Fruit fly (Drosophila melanogaster) whole organism, wandering third instar larva: ENCODE data around the gene Gyc89Db.

Experiments used
- Abd-B ChIP-seq: fragments of >200 bp; optimal IDR thresholded peaks from 2 replicates; lab custom pipeline; 2017; ENCODE audit warnings: missing biosample characterization, missing genetic modification characterization
- CG32264 ChIP-seq: fragments of 200-800 bp; sonication (Bioruptor generic); optimal IDR thresholded peaks from 2 replicates; lab custom pipeline; 2016; ENCODE audit warnings: missing biosample characterization, missing genetic modification characterization
- CG9705 ChIP-seq: fragments of 200-800 bp; sonication (Bioruptor generic); optimal IDR thresholded peaks from 2 replicates; lab custom pipeline; 2018; ENCODE audit warnings: missing biosample characterization, mild to moderate bottlenecking, missing genetic modification characterization
- CrebA ChIP-seq: fragments of 200-800 bp; sonication (Bioruptor generic); optimal IDR thresholded peaks from 2 replicates; lab custom pipeline; 2016; ENCODE audit warnings: missing biosample characterization, mild to moderate bottlenecking, missing genetic modification characterization, borderline replicate concordance
- Dfd ChIP-seq: fragments of >200 bp; optimal IDR thresholded peaks from 2 replicates; lab custom pipeline; 2017; ENCODE audit warnings: missing biosample characterization, missing genetic modification characterization
- Dif ChIP-seq: fragments of 200-275, 200-300 bp; sonication (Bioruptor generic); optimal IDR thresholded peaks from 2 replicates; lab custom pipeline; 2018; ENCODE audit warnings: missing biosample characterization, missing genetic modification characterization; ENCODE audit not compliant: partially characterized antibody
- HLH106 ChIP-seq: fragments of 200-800 bp; optimal IDR thresholded peaks from 3 replicates; lab custom pipeline; 2019; ENCODE audit warnings: missing biosample characterization, mild to moderate bottlenecking, missing genetic modification characterization, moderate library complexity
- Hnf4 ChIP-seq: fragments of 200-800 bp; sonication (Bioruptor generic); optimal IDR thresholded peaks from 2 replicates; lab custom pipeline; 2016; ENCODE audit warnings: missing biosample characterization, mild to moderate bottlenecking, missing genetic modification characterization
- Hr78 ChIP-seq: fragments of >200 bp; optimal IDR thresholded peaks from 2 replicates; lab custom pipeline; 2017; ENCODE audit warnings: missing biosample characterization, missing genetic modification characterization
- Hr83 ChIP-seq: fragments of 200-300 bp; sonication (Bioruptor generic); optimal IDR thresholded peaks from 2 replicates; lab custom pipeline; 2016; ENCODE audit warnings: missing biosample characterization, mild to moderate bottlenecking, missing genetic modification characterization, moderate library complexity; ENCODE audit not compliant: poor library complexity, severe bottlenecking
- Jra ChIP-seq: sonication (Bioruptor generic); optimal IDR thresholded peaks from 2 replicates; lab custom pipeline; 2016; ENCODE audit warnings: missing biosample characterization, missing genetic modification characterization
- Mio ChIP-seq: sonication (Bioruptor generic); optimal IDR thresholded peaks from 2 replicates; lab custom pipeline; 2016; ENCODE audit warnings: missing biosample characterization, missing genetic modification characterization
- Myc ChIP-seq: fragments of >200 bp; optimal IDR thresholded peaks from 2 replicates; lab custom pipeline; 2017
- N ChIP-seq: fragments of >200 bp; optimal IDR thresholded peaks from 2 replicates; lab custom pipeline; 2018; ENCODE audit warnings: missing biosample characterization, missing external identifiers, missing genetic modification characterization
- OdsH ChIP-seq: fragments of 200-800 bp; sonication (Bioruptor generic); optimal IDR thresholded peaks from 2 replicates; lab custom pipeline; 2016; ENCODE audit warnings: missing biosample characterization, mild to moderate bottlenecking, missing genetic modification characterization
- Rel ChIP-seq, 2 experiments: fragments of 200-800 bp; sonication (Bioruptor generic) in 1 of 2; optimal IDR thresholded peaks; 2 replicates in 1 of 2; 3 replicates in 1 of 2; lab custom pipeline; 2016 to 2019; ENCODE audit warnings: mild to moderate bottlenecking in 2 of 2, missing biosample characterization in 2 of 2, missing genetic modification characterization in 2 of 2, moderate library complexity in 1 of 2
- Sp1 ChIP-seq: fragments of 200-800 bp; sonication (Bioruptor generic); optimal IDR thresholded peaks from 3 replicates; lab custom pipeline; 2019; ENCODE audit warnings: missing biosample characterization, mild to moderate bottlenecking, missing genetic modification characterization, moderate library complexity
- Vsx2 ChIP-seq: fragments of 200-300, 225-300 bp; sonication (Bioruptor generic); optimal IDR thresholded peaks from 2 replicates; lab custom pipeline; 2018; ENCODE audit warnings: missing biosample characterization, missing genetic modification characterization; ENCODE audit not compliant: partially characterized antibody
- br ChIP-seq: fragments of 200-800 bp; sonication (Bioruptor generic); optimal IDR thresholded peaks from 2 replicates; lab custom pipeline; 2016; ENCODE audit warnings: missing biosample characterization, missing genetic modification characterization
- brk ChIP-seq: fragments of 200-800 bp; sonication (Bioruptor generic); optimal IDR thresholded peaks from 2 replicates; lab custom pipeline; 2016; ENCODE audit warnings: missing biosample characterization, mild to moderate bottlenecking, missing genetic modification characterization
- dl ChIP-seq, 2 experiments: fragments of 175-275, 200-275 bp in 1 of 2; fragments of 200-275 bp in 1 of 2; sonication (Bioruptor generic); optimal IDR thresholded peaks; lab custom pipeline; 2018; ENCODE audit warnings: mild to moderate bottlenecking in 2 of 2, missing biosample characterization in 2 of 2, missing genetic modification characterization in 2 of 2, moderate library complexity in 2 of 2; ENCODE audit not compliant: partially characterized antibody in 2 of 2, insufficient read depth in 1 of 2
- dmrt93B ChIP-seq: fragments of 200-800 bp; sonication (Bioruptor generic); optimal IDR thresholded peaks from 2 replicates; lab custom pipeline; 2018; ENCODE audit warnings: missing biosample characterization, mild to moderate bottlenecking, missing genetic modification characterization
- dsf ChIP-seq: sonication (Bioruptor generic); optimal IDR thresholded peaks from 2 replicates; lab custom pipeline; 2016; ENCODE audit warnings: missing biosample characterization, missing genetic modification characterization, borderline replicate concordance
- ey ChIP-seq: fragments of 200-800 bp; sonication (Bioruptor generic); optimal IDR thresholded peaks from 2 replicates; lab custom pipeline; 2016; ENCODE audit warnings: missing biosample characterization, missing genetic modification characterization
- foxo ChIP-seq, 2 experiments: fragments of 200-800 bp; sonication (Bioruptor generic); optimal IDR thresholded peaks; 2 replicates in 1 of 2; 3 replicates in 1 of 2; lab custom pipeline; 2016 to 2017; ENCODE audit warnings: missing biosample characterization in 2 of 2, missing genetic modification characterization in 2 of 2
- fru ChIP-seq: fragments of 200-800 bp; sonication (Bioruptor generic); optimal IDR thresholded peaks from 3 replicates; lab custom pipeline; 2016; ENCODE audit warnings: missing biosample characterization, mild to moderate bottlenecking, missing genetic modification characterization
- h ChIP-seq: fragments of 200-800 bp; sonication (Bioruptor generic); optimal IDR thresholded peaks from 3 replicates; lab custom pipeline; 2016; ENCODE audit warnings: missing biosample characterization, mild to moderate bottlenecking, missing genetic modification characterization
- jim ChIP-seq: fragments of 175-275, 200-325 bp; sonication (Bioruptor generic); optimal IDR thresholded peaks from 2 replicates; lab custom pipeline; 2016; ENCODE audit warnings: missing biosample characterization, mild to moderate bottlenecking, missing genetic modification characterization
- lola ChIP-seq: fragments of >200 bp; optimal IDR thresholded peaks from 2 replicates; lab custom pipeline; 2017; ENCODE audit warnings: missing biosample characterization, missing genetic modification characterization
- pan ChIP-seq: fragments of >200 bp; optimal IDR thresholded peaks from 2 replicates; lab custom pipeline; 2017
- psq ChIP-seq: fragments of 200-800 bp; sonication (Bioruptor generic); optimal IDR thresholded peaks from 3 replicates; lab custom pipeline; 2017; ENCODE audit warnings: missing biosample characterization, mild to moderate bottlenecking, missing genetic modification characterization, moderate library complexity
- rgr ChIP-seq: fragments of 200-800 bp; sonication (Bioruptor generic); optimal IDR thresholded peaks from 3 replicates; lab custom pipeline; 2016; ENCODE audit warnings: missing biosample characterization, mild to moderate bottlenecking, missing genetic modification characterization
- sage ChIP-seq: fragments of 200-800 bp; sonication (Bioruptor generic); optimal IDR thresholded peaks from 2 replicates; lab custom pipeline; 2016; ENCODE audit warnings: missing biosample characterization, mild to moderate bottlenecking, missing genetic modification characterization
- sv ChIP-seq: fragments of 200-800 bp; sonication (Bioruptor generic); optimal IDR thresholded peaks from 3 replicates; lab custom pipeline; 2016; ENCODE audit warnings: missing biosample characterization, missing genetic modification characterization
- tai ChIP-seq: sonication (Bioruptor generic); optimal IDR thresholded peaks from 2 replicates; lab custom pipeline; 2016; ENCODE audit warnings: missing biosample characterization, missing genetic modification characterization
- usp ChIP-seq: fragments of >200 bp; optimal IDR thresholded peaks from 2 replicates; lab custom pipeline; 2017; ENCODE audit warnings: missing biosample characterization, missing genetic modification characterization
- woc ChIP-seq: sonication (Bioruptor generic); optimal IDR thresholded peaks from 2 replicates; lab custom pipeline; 2016; ENCODE audit warnings: missing biosample characterization, mild to moderate bottlenecking, missing genetic modification characterization

Gene Gyc89Db

dm6 chr3R:16432665-16433065, 44.2 kb upstream of the Gyc89Db start, which contains the start of gene Fntb:
TSS of gene Fntb (plus strand) at chr3R:16432998.
- TF ChIP-seq CG9705 (peak; percentile 57), rgr (peak; percentile 64), sage (GFP tag; lab: Kevin White, UChicago) (no peak), h (GFP tag; lab: Kevin White, UChicago) (no peak), ey (peak; percentile 51), Abd-B (GFP tag; lab: Kevin White, UChicago) (no peak), Jra (GFP tag; lab: Kevin White, UChicago) (peak; percentile 51), lola (GFP tag; lab: Kevin White, UChicago) (no peak), dsf (GFP tag; lab: Kevin White, UChicago) (no peak), Myc (lab: Kevin White, UChicago) (no peak), Hnf4 (GFP tag; lab: Kevin White, UChicago) (no peak), Rel (GFP tag; optimal IDR thresholded peaks at IDR 0.05; lab: Kevin White, UChicago) (no peak), Rel (tag; optimal IDR thresholded peaks at IDR 0.05; lab: Kevin White, UChicago) (peak; percentile 76), woc (GFP tag; lab: Kevin White, UChicago) (peak; percentile 48), Sp1 (GFP tag; lab: Kevin White, UChicago) (peak; percentile 70), foxo (GFP tag; optimal IDR thresholded peaks at IDR 0.05; lab: Kevin White, UChicago) (peak in 1 of 2 experiments; percentile 78), pan (lab: Kevin White, UChicago) (no peak), Dif (GFP tag; lab: Kevin White, UChicago) (no peak), dl (GFP tag; optimal IDR thresholded peaks at IDR 0.05; lab: Kevin White, UChicago; ENCODE audit: insufficient read depth in 1 of 2, partially characterized antibody in 2 of 2) (no peak), psq (GFP tag; lab: Kevin White, UChicago) (peak; percentile 57), tai (GFP tag; lab: Kevin White, UChicago) (no peak), Hr83 (no peak), Mio (no peak), Hr78 (GFP tag; lab: Kevin White, UChicago) (no peak), HLH106 (tag; lab: Kevin White, UChicago) (peak; percentile 77), N (GFP tag; lab: Kevin White, UChicago) (no peak), OdsH (GFP tag; lab: Kevin White, UChicago) (peak; percentile 65), Dfd (GFP tag; lab: Kevin White, UChicago) (no peak), Vsx2 (GFP tag; lab: Kevin White, UChicago) (no peak), dmrt93B (GFP tag; lab: Kevin White, UChicago) (no peak), CrebA (GFP tag; lab: Kevin White, UChicago) (no peak), brk (GFP tag; lab: Kevin White, UChicago) (no peak), CG32264 (GFP tag; lab: Kevin White, UChicago) (no peak), fru (no peak), br (peak; percentile 68), jim (GFP tag; lab: Kevin White, UChicago) (no peak), usp (GFP tag; lab: Kevin White, UChicago) (no peak), sv (GFP tag; lab: Kevin White, UChicago) (peak; percentile 15)

dm6 chr3R:16434599-16434998, 42.3 kb upstream of the Gyc89Db start, which contains the start of gene CG14881:
TSS of gene CG14881 (plus strand) at chr3R:16434899.
- TF ChIP-seq dsf (GFP tag; lab: Kevin White, UChicago) (no peak), rgr (no peak), Hr78 (GFP tag; lab: Kevin White, UChicago) (no peak), Jra (GFP tag; lab: Kevin White, UChicago) (no peak), Sp1 (GFP tag; lab: Kevin White, UChicago) (no peak), woc (GFP tag; lab: Kevin White, UChicago) (no peak), Dif (GFP tag; lab: Kevin White, UChicago) (no peak), CG9705 (no peak), Rel (GFP tag; optimal IDR thresholded peaks at IDR 0.05; lab: Kevin White, UChicago) (no peak), Rel (tag; optimal IDR thresholded peaks at IDR 0.05; lab: Kevin White, UChicago) (no peak), fru (no peak), Dfd (GFP tag; lab: Kevin White, UChicago) (no peak)
